Fruit fly (Drosophila melanogaster) whole organism, pupa: ENCODE data around the gene Sgt.

Source experiments
- CG10348 ChIP-seq: fragments of 200-800 bp; sonication (Bioruptor generic); IDR thresholded peaks from 2 replicates; pipeline ENCODE4 v1.3.6; 2022; ENCODE audit warnings: missing biosample characterization, missing genetic modification characterization
- CG12605 ChIP-seq: fragments of 200-800 bp; sonication (Bioruptor generic); IDR thresholded peaks from 2 replicates; pipeline ENCODE4 v1.3.6; 2022; ENCODE audit warnings: missing biosample characterization, missing genetic modification characterization
- CG13204 ChIP-seq: fragments of 200-800 bp; sonication (Bioruptor generic); optimal IDR thresholded peaks from 2 replicates; lab custom pipeline; 2018; ENCODE audit warnings: missing biosample characterization, mild to moderate bottlenecking, missing genetic modification characterization, moderate library complexity
- CG14655 ChIP-seq: fragments of 200-800 bp; sonication (Bioruptor generic); optimal IDR thresholded peaks from 3 replicates; lab custom pipeline; 2017; ENCODE audit warnings: mild to moderate bottlenecking, missing biosample characterization, missing genetic modification reagents, missing genetic modification characterization
- CG15710 ChIP-seq: fragments of 200-800 bp; sonication (Bioruptor generic); optimal IDR thresholded peaks from 2 replicates; lab custom pipeline; 2018; ENCODE audit warnings: missing biosample characterization, mild to moderate bottlenecking, missing genetic modification characterization, moderate library complexity
- CG17806 ChIP-seq: fragments of 200-800 bp; sonication (Bioruptor generic); optimal IDR thresholded peaks from 2 replicates; lab custom pipeline; 2018; ENCODE audit warnings: missing biosample characterization, mild to moderate bottlenecking, missing genetic modification characterization, moderate library complexity
- CG32121 ChIP-seq: fragments of 200-800 bp; sonication (Bioruptor generic); IDR thresholded peaks from 2 replicates; pipeline ENCODE4 v1.3.6; 2022; ENCODE audit warnings: missing biosample characterization, missing genetic modification characterization
- CG34367 ChIP-seq: fragments of 200-800 bp; sonication (Bioruptor generic); optimal IDR thresholded peaks from 2 replicates; lab custom pipeline; 2018; ENCODE audit warnings: missing biosample characterization, mild to moderate bottlenecking, missing genetic modification characterization
- CG4496 ChIP-seq: fragments of 200-800 bp; sonication (Bioruptor generic); IDR thresholded peaks from 3 replicates; pipeline ENCODE4 v1.3.6; 2022; ENCODE audit warnings: missing biosample characterization, missing genetic modification characterization
- CG8159 ChIP-seq: fragments of 200-800 bp; sonication (Bioruptor generic); optimal IDR thresholded peaks from 3 replicates; lab custom pipeline; 2018; ENCODE audit warnings: missing biosample characterization, mild to moderate bottlenecking, missing genetic modification characterization, moderate library complexity
- CG8301 ChIP-seq: fragments of 200-800 bp; sonication (Bioruptor generic); optimal IDR thresholded peaks from 2 replicates; lab custom pipeline; 2018; ENCODE audit warnings: missing biosample characterization, mild to moderate bottlenecking, missing genetic modification characterization
- CG9948 ChIP-seq: fragments of 200-800 bp; sonication (Bioruptor generic); optimal IDR thresholded peaks from 2 replicates; lab custom pipeline; 2018; ENCODE audit warnings: missing biosample characterization, mild to moderate bottlenecking, missing genetic modification characterization, moderate library complexity
- D1 ChIP-seq: fragments of 200-800 bp; sonication (Bioruptor generic); optimal IDR thresholded peaks from 2 replicates; lab custom pipeline; 2018; ENCODE audit warnings: missing biosample characterization, mild to moderate bottlenecking, missing genetic modification characterization, moderate library complexity
- EcR ChIP-seq: fragments of 200-800 bp; sonication (Bioruptor generic); optimal IDR thresholded peaks from 3 replicates; lab custom pipeline; 2019; ENCODE audit warnings: missing biosample characterization, missing genetic modification characterization, mild to moderate bottlenecking, moderate library complexity, missing genetic modification reagents
- Ets98B ChIP-seq: fragments of 200-800 bp; sonication (Bioruptor generic); IDR thresholded peaks from 2 replicates; pipeline ENCODE4 v1.3.6; 2022; ENCODE audit warnings: missing biosample characterization, missing genetic modification characterization
- Pif1A ChIP-seq: fragments of 200-800 bp; sonication (Bioruptor generic); optimal IDR thresholded peaks from 3 replicates; lab custom pipeline; 2016; ENCODE audit warnings: missing biosample characterization, missing genetic modification characterization
- Pif1B ChIP-seq: fragments of 200-800 bp; sonication (Bioruptor generic); optimal IDR thresholded peaks from 3 replicates; lab custom pipeline; 2016; ENCODE audit warnings: missing biosample characterization, missing genetic modification characterization
- Snoo ChIP-seq: fragments of 200-800 bp; sonication (Bioruptor generic); optimal IDR thresholded peaks from 3 replicates; lab custom pipeline; 2017; ENCODE audit warnings: missing biosample characterization, mild to moderate bottlenecking, missing genetic modification characterization, inconsistent platforms
- fd96Ca ChIP-seq: fragments of 200-800 bp; sonication (Bioruptor generic); IDR thresholded peaks from 3 replicates; pipeline ENCODE4 v1.3.6; 2022; ENCODE audit warnings: missing biosample characterization, missing genetic modification characterization
- gl ChIP-seq: fragments of 200-800 bp; sonication (Bioruptor generic); optimal IDR thresholded peaks from 2 replicates; lab custom pipeline; 2018; ENCODE audit warnings: missing biosample characterization, mild to moderate bottlenecking, missing genetic modification characterization
- rn ChIP-seq: fragments of 200-800 bp; sonication (Bioruptor generic); IDR thresholded peaks from 2 replicates; pipeline ENCODE4 v1.3.6; 2022; ENCODE audit warnings: missing biosample characterization, missing genetic modification characterization

Sgt gene

DNA sequence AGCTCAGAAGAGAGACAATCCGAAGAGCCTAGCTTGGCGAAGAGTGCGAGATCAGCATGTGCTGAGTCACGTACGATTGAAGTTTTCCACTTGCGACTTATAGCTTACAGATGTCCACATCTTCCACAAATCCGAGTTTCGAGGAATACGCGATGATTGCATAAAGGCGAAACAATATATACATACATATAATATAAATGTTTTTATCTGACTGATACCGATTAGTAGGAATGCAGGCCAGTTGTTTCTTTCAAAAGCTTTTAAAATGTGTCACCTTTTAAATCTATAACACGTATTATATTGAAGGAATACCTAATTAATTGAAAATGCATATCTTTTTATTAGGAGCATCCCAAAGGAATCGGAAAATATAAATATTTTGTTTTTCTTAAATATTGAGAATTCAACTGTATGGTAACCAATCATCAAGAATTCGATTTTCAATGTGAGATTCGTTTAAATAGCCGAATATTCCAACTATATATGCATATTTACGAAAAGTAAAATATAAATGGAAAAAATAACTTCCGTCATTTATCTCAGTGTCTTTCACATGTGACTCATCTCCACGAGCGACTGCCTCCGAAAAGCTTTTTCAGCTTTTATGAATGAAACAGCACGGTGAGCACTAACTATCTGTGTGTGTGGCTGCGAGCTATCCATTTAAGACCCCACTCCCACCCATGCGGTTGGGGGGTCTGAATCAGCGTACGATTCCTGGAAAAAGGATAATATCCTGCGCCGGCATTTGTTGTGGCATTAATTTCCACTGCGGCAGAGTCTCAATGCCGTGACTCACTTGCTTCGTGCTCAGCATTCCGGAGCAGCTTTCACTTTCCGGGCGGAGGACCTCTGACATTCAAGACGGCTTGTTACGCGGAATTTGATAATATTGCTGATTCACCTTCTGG lies 20.6 kb upstream of the Sgt start:
- no peak for TF ChIP-seq rn (GFP tag; lab: Robert Waterston, UW)
- TF ChIP-seq CG15710 (tag; lab: Kevin White, UChicago) = peak; percentile 63
- TF ChIP-seq Pif1A = peak; percentile 59
- no peak for TF ChIP-seq EcR (GFP tag; lab: Kevin White, UChicago)
- TF ChIP-seq Snoo (tag; lab: Kevin White, UChicago) = peak; percentile 60
- TF ChIP-seq CG32121 (GFP tag; lab: Robert Waterston, UW) = peak; percentile 73
- TF ChIP-seq CG13204 (GFP tag; lab: Kevin White, UChicago) = no peak
- peak; percentile 80 for TF ChIP-seq CG8159 (tag; lab: Kevin White, UChicago)
- no peak; the same call in 1 of the 2 replicates for TF ChIP-seq Ets98B (GFP tag; lab: Robert Waterston, UW)
- peak; percentile 59 for TF ChIP-seq CG9948 (tag; lab: Kevin White, UChicago)
- TF ChIP-seq CG34367 (tag; lab: Kevin White, UChicago) = peak; percentile 36
- no peak for TF ChIP-seq fd96Ca (GFP tag; lab: Robert Waterston, UW)
- TF ChIP-seq CG17806 = peak; percentile 74
- TF ChIP-seq CG10348 = no peak
- peak; percentile 13; the same call in 1 of the 2 replicates for TF ChIP-seq CG12605 (GFP tag; lab: Robert Waterston, UW)
- TF ChIP-seq CG14655 (GFP tag; lab: Kevin White, UChicago) = peak; percentile 69
- TF ChIP-seq Pif1B (GFP tag; lab: Kevin White, UChicago) = peak; percentile 58
- TF ChIP-seq gl = peak; percentile 12
- peak; percentile 64 for TF ChIP-seq CG8301 (tag; lab: Kevin White, UChicago)
- TF ChIP-seq D1 (tag; lab: Kevin White, UChicago) = peak; percentile 52
- TF ChIP-seq CG4496 (GFP tag; lab: Robert Waterston, UW) = peak; percentile 78

DNA sequence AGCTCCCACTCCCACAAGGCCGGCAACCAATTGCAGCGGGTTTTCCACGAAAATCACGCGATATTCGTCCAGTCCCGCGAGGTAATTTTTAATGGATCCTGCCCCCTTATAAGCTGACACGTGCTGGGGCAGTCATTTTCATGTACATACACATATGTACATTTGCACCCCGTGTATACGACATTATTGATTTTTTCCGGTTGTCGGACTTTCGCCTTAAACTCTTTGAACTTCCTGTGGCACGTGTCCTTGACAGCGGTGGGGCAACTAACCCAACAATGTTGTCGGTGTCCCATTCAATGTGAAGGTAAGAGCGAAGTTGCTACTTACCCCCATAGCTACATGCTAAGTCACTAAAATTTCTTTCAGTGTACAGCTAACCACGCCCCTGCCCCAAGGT lies 19.3 kb upstream of the Sgt start:
- TF ChIP-seq CG34367 (tag; lab: Kevin White, UChicago) (no peak), CG12605 (GFP tag; lab: Robert Waterston, UW) (no peak), Ets98B (GFP tag; lab: Robert Waterston, UW) (no peak), CG10348 (no peak), CG32121 (GFP tag; lab: Robert Waterston, UW) (no peak), CG13204 (GFP tag; lab: Kevin White, UChicago) (no peak), CG15710 (tag; lab: Kevin White, UChicago) (no peak), CG8301 (tag; lab: Kevin White, UChicago) (no peak), gl (no peak), fd96Ca (GFP tag; lab: Robert Waterston, UW) (no peak), Pif1B (GFP tag; lab: Kevin White, UChicago) (no peak), D1 (tag; lab: Kevin White, UChicago) (no peak), CG4496 (GFP tag; lab: Robert Waterston, UW) (no peak)

DNA sequence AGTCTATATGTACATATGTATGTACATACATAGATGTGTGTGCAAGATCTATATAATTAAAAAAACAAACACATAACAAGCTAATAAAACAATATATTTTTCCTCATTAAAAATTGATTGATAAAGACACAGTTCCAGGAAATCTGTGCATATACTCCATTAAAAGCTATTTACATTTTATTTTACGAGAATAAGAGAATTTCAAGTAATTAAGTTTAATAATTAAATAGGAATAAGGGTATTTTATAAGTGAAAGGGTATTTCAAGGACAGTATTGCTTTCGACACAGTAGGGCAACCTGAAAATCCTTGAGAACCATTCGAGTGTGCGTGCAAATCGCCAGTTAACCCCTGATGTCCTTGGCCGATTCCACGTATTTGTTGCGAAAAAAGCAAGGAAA lies 18.8 kb upstream of the Sgt start, which contains the start of gene CG5050:
Gene CG5050 (plus strand): TSS at position 301 of the 400 bp plus-strand sequence.
- no peak for TF ChIP-seq Ets98B (GFP tag; lab: Robert Waterston, UW)
- TF ChIP-seq CG34367 (tag; lab: Kevin White, UChicago) = no peak
- no peak for TF ChIP-seq CG13204 (GFP tag; lab: Kevin White, UChicago)
- TF ChIP-seq CG17806 = no peak
- TF ChIP-seq CG9948 (tag; lab: Kevin White, UChicago) = no peak

DNA sequence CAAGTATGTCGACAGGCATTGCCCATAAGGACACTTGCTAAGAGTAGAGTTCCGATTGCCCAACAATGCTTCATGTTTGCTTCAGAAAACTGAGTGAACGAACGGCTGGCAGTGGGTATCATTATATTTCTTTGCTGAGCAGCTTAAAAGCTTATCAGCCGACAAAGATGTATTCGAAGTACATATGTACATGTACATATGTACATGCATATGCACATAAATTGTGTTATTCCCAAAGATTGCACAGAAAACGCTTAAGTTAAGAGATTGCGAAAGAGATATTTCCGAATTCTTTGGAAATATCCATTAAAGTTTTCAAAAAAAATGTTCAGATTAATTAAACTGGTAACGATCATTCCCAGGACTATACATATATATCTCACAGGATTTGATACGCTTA lies 15.6 kb upstream of the Sgt start, which contains the start of gene SPH93:
Gene SPH93 (minus strand): TSS at position 101 of the 400 bp plus-strand sequence.
- TF ChIP-seq Pif1A (no peak), D1 (tag; lab: Kevin White, UChicago) (no peak), CG15710 (tag; lab: Kevin White, UChicago) (no peak)

DNA sequence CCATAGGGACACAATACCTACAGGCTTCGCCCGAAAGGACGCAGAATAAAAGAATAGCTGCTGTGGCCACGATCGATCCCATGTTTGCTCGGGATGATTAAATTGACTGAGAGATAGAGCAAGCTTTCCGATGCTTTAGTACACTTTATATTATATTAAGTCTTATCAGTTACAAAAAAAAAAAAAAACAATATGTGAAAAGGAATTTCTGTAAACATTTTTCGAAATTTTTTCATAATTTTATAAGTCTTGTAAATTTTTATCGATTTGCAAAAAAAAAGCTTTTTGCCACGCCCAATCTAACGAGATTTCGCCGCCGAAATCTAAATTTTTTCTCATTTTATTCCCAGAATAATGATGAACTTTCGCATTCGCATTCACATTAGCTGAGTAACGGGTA lies 13.5 kb upstream of the Sgt start, which contains the start of gene CG18563:
Gene CG18563 (minus strand): TSS at position 101 of the 400 bp plus-strand sequence.
- TF ChIP-seq CG17806 (no peak), CG13204 (GFP tag; lab: Kevin White, UChicago) (no peak), CG4496 (GFP tag; lab: Robert Waterston, UW) (no peak), Ets98B (GFP tag; lab: Robert Waterston, UW) (no peak), CG14655 (GFP tag; lab: Kevin White, UChicago) (no peak), rn (GFP tag; lab: Robert Waterston, UW) (no peak), EcR (GFP tag; lab: Kevin White, UChicago) (no peak), Snoo (tag; lab: Kevin White, UChicago) (no peak), CG10348 (no peak), CG32121 (GFP tag; lab: Robert Waterston, UW) (no peak), CG34367 (tag; lab: Kevin White, UChicago) (no peak), Pif1B (GFP tag; lab: Kevin White, UChicago) (no peak)
- TF ChIP-seq, all 21 proteins: peak for 0
